Worm (Caenorhabditis elegans) whole organism, L2 larva: ENCODE measurements around the gene C06E2.2.

ENCODE experiments used
- F13H6.1 ChIP-seq: sonication (generic microtip); optimal IDR thresholded peaks from 2 replicates; lab custom pipeline; 2016; ENCODE audit warnings: missing genetic modification characterization, missing compliant biosample characterization
- R02D3.7 ChIP-seq: fragments of 150-350 bp; optimal IDR thresholded peaks from 2 replicates; lab custom pipeline; 2014; ENCODE audit warnings: missing biosample characterization, missing genetic modification characterization
- ZK546.5 ChIP-seq: sonication (generic microtip); optimal IDR thresholded peaks from 2 replicates; lab custom pipeline; 2017; ENCODE audit warnings: missing biosample characterization, missing genetic modification characterization
- ama-1 ChIP-seq: fragments of 150-350 bp; optimal IDR thresholded peaks from 2 replicates; lab custom pipeline; 2018; ENCODE audit warnings: inconsistent platforms
- blmp-1 ChIP-seq: sonication (generic microtip); optimal IDR thresholded peaks from 2 replicates; lab custom pipeline; 2017; ENCODE audit warnings: missing genetic modification characterization, mild to moderate bottlenecking, missing compliant biosample characterization, antibody characterized with exemption, moderate library complexity; ENCODE audit not compliant: insufficient read depth
- ceh-16 ChIP-seq: fragments of 150-350 bp; optimal IDR thresholded peaks from 2 replicates; lab custom pipeline; 2014; ENCODE audit warnings: missing biosample characterization, missing genetic modification characterization
- ceh-82 ChIP-seq: fragments of 150-350 bp; optimal IDR thresholded peaks from 2 replicates; lab custom pipeline; 2014; ENCODE audit warnings: missing biosample characterization, missing genetic modification characterization
- crh-2 ChIP-seq: sonication (generic microtip); optimal IDR thresholded peaks from 2 replicates; lab custom pipeline; 2017; ENCODE audit warnings: missing biosample characterization, missing genetic modification characterization
- egl-27 ChIP-seq: sonication (generic microtip); optimal IDR thresholded peaks from 3 replicates; lab custom pipeline; 2017; ENCODE audit warnings: missing biosample characterization, missing genetic modification reagents, missing genetic modification characterization
- elt-1 ChIP-seq: fragments of 150-350 bp; optimal IDR thresholded peaks from 2 replicates; lab custom pipeline; 2014; ENCODE audit warnings: missing biosample characterization, missing genetic modification characterization
- fos-1 ChIP-seq: fragments of 150-350 bp; optimal IDR thresholded peaks from 2 replicates; lab custom pipeline; 2014; ENCODE audit warnings: missing biosample characterization, missing genetic modification characterization
- gmeb-1 ChIP-seq: fragments of 150-350 bp; optimal IDR thresholded peaks from 2 replicates; lab custom pipeline; 2014; ENCODE audit warnings: missing biosample characterization, missing genetic modification characterization
- lin-11 ChIP-seq: fragments of 150-350 bp; sonication (generic microtip); optimal IDR thresholded peaks from 2 replicates; lab custom pipeline; 2014; ENCODE audit warnings: missing biosample characterization, missing genetic modification characterization, inconsistent platforms, mixed read lengths
- lin-13 ChIP-seq: fragments of 150-350 bp; optimal IDR thresholded peaks from 2 replicates; lab custom pipeline; 2014; ENCODE audit warnings: missing biosample characterization, missing genetic modification reagents, missing genetic modification characterization
- lsy-2 ChIP-seq, 2 experiments: fragments of 150-350 bp in 1 of 2; sonication (generic microtip) in 1 of 2; optimal IDR thresholded peaks; 2 replicates each; lab custom pipeline; 2014 to 2017; ENCODE audit warnings: missing biosample characterization in 2 of 2, missing genetic modification characterization in 2 of 2
- mab-5 ChIP-seq: fragments of 150-350 bp; optimal IDR thresholded peaks from 2 replicates; lab custom pipeline; 2014; ENCODE audit warnings: missing biosample characterization, missing genetic modification characterization
- mbf-1 ChIP-seq: sonication (generic microtip); optimal IDR thresholded peaks from 2 replicates; lab custom pipeline; 2017; ENCODE audit warnings: missing biosample characterization, missing genetic modification characterization
- mdl-1 ChIP-seq, 2 experiments: fragments of 150-350 bp in 1 of 2; sonication (generic microtip) in 1 of 2; optimal IDR thresholded peaks; 2 replicates each; lab custom pipeline; 2017; ENCODE audit warnings: missing biosample characterization in 2 of 2, missing genetic modification characterization in 2 of 2
- nhr-11 ChIP-seq: fragments of 150-350 bp; optimal IDR thresholded peaks from 2 replicates; lab custom pipeline; 2014; ENCODE audit warnings: missing biosample characterization, missing genetic modification characterization
- nhr-12 ChIP-seq: fragments of 150-350 bp; optimal IDR thresholded peaks from 2 replicates; lab custom pipeline; 2014; ENCODE audit warnings: missing biosample characterization, missing genetic modification characterization
- nhr-25 ChIP-seq: fragments of 150-350 bp; sonication (generic microtip); optimal IDR thresholded peaks from 3 replicates; lab custom pipeline; 2014; ENCODE audit warnings: missing biosample characterization, missing genetic modification characterization
- nhr-6 ChIP-seq: fragments of 150-350 bp; optimal IDR thresholded peaks from 2 replicates; lab custom pipeline; 2014; ENCODE audit warnings: missing biosample characterization, missing genetic modification characterization
- skn-1 ChIP-seq: sonication (generic microtip); optimal IDR thresholded peaks from 2 replicates; lab custom pipeline; 2017; ENCODE audit warnings: missing biosample characterization, missing genetic modification characterization
- sma-3 ChIP-seq: sonication (generic microtip); optimal IDR thresholded peaks from 2 replicates; lab custom pipeline; 2016; ENCODE audit warnings: missing genetic modification reagents, missing genetic modification characterization, missing compliant biosample characterization
- sma-9 ChIP-seq, 2 experiments: fragments of 150-350 bp in 1 of 2; sonication (generic microtip) in 1 of 2; optimal IDR thresholded peaks; 2 replicates each; lab custom pipeline; 2014 to 2016; ENCODE audit warnings: missing genetic modification characterization in 2 of 2, mild to moderate bottlenecking in 1 of 2, missing biosample characterization in 1 of 2, missing compliant biosample characterization in 1 of 2, missing genetic modification reagents in 1 of 2, moderate library complexity in 1 of 2
- snpc-4 ChIP-seq: fragments of 150-350 bp; optimal IDR thresholded peaks from 2 replicates; lab custom pipeline; 2014; ENCODE audit warnings: missing biosample characterization, missing genetic modification characterization
- unc-55 ChIP-seq: fragments of 150-350 bp; sonication (generic microtip); optimal IDR thresholded peaks from 3 replicates; lab custom pipeline; 2014; ENCODE audit warnings: missing biosample characterization, missing genetic modification reagents, missing genetic modification characterization
- unc-62 ChIP-seq: fragments of 150-350 bp; optimal IDR thresholded peaks from 2 replicates; lab custom pipeline; 2014; ENCODE audit warnings: missing biosample characterization, missing genetic modification reagents, missing genetic modification characterization
- ztf-1 ChIP-seq: fragments of 200-800 bp; sonication (Bioruptor generic); conservative IDR thresholded peaks from 2 replicates; pipeline ENCODE4 v1.3.6; 2022; ENCODE audit warnings: missing genetic modification characterization, missing compliant biosample characterization
- ztf-4 ChIP-seq: fragments of 150-350 bp; optimal IDR thresholded peaks from 2 replicates; lab custom pipeline; 2014; ENCODE audit warnings: missing biosample characterization, missing genetic modification characterization

C06E2.2 gene

ce11 chrX:8877162-8877561 is 2.3 kb upstream of the C06E2.2 start:
- TF ChIP-seq elt-1 (tag; lab: Kevin White, UChicago) (no peak), ceh-16 (peak; percentile 3), lin-11 (tag; lab: Kevin White, UChicago) (no peak), sma-9 (GFP tag; optimal IDR thresholded peaks at IDR 0.05; lab: Kevin White, UChicago) (peak; percentile 2), sma-9 (tag; optimal IDR thresholded peaks at IDR 0.05; lab: Kevin White, UChicago) (no peak), crh-2 (tag; lab: Kevin White, UChicago) (peak; percentile 13), egl-27 (tag; lab: Kevin White, UChicago) (no peak), sma-3 (GFP tag; lab: Kevin White, UChicago) (peak; percentile 16)

- no peak for TF ChIP-seq nhr-6
- no peak for TF ChIP-seq ama-1
- TF ChIP-seq elt-1 (tag; lab: Kevin White, UChicago), result no peak
- no peak for TF ChIP-seq ceh-82 (tag; lab: Kevin White, UChicago)
- no peak for TF ChIP-seq F13H6.1 (tag; lab: Kevin White, UChicago)
These were observed 740 bp upstream of the C06E2.2 start for ce11 chrX:8878709-8879108.

ce11 chrX:8882162-8882561 is 2.7 kb downstream of the C06E2.2 start:
- TF ChIP-seq blmp-1 (tag; lab: Kevin White, UChicago) (peak; percentile 87), ama-1 (no peak), nhr-25 (tag; lab: Kevin White, UChicago) (peak; percentile 59), unc-55 (GFP tag; lab: Kevin White, UChicago) (no peak)

- no peak for TF ChIP-seq unc-62 (GFP tag; lab: Kevin White, UChicago)
- TF ChIP-seq mdl-1 (tag; optimal IDR thresholded peaks at IDR 0.05; lab: Kevin White, UChicago), result no peak
- no peak for TF ChIP-seq skn-1
- no peak for TF ChIP-seq lsy-2 (tag; optimal IDR thresholded peaks at IDR 0.05; lab: Kevin White, UChicago)
- no peak for TF ChIP-seq nhr-11
- peak; percentile 26 for TF ChIP-seq unc-55 (GFP tag; lab: Kevin White, UChicago)
- TF ChIP-seq, all 48 proteins: peak for 1
These were observed 9.4 kb downstream of the C06E2.2 start for ce11 chrX:8888835-8889234.

ce11 chrX:8890251-8890755 is 10.9 kb downstream of the C06E2.2 start:
- TF ChIP-seq nhr-12 (tag; lab: Kevin White, UChicago) (no peak), R02D3.7 (tag; lab: Kevin White, UChicago) (no peak), sma-3 (GFP tag; lab: Kevin White, UChicago) (no peak), blmp-1 (tag; lab: Kevin White, UChicago) (no peak), elt-1 (tag; lab: Kevin White, UChicago) (no peak), mdl-1 (tag; optimal IDR thresholded peaks at IDR 0.05; lab: Kevin White, UChicago) (no peak)

ce11 chrX:8891393-8891953 is 12.0 kb downstream of the C06E2.2 start:
- TF ChIP-seq mdl-1 (tag; optimal IDR thresholded peaks at IDR 0.05; lab: Kevin White, UChicago) (no peak), ZK546.5 (tag; lab: Kevin White, UChicago) (no peak), sma-3 (GFP tag; lab: Kevin White, UChicago) (no peak), gmeb-1 (tag; lab: Kevin White, UChicago) (no peak), snpc-4 (tag; lab: Kevin White, UChicago) (no peak), ztf-1 (GFP tag; lab: Robert Waterston, UW) (no peak), ztf-4 (tag; lab: Kevin White, UChicago) (no peak), blmp-1 (tag; lab: Kevin White, UChicago) (peak; percentile 29), mab-5 (no peak), fos-1 (tag; lab: Kevin White, UChicago) (peak; percentile 13), mbf-1 (no peak), ama-1 (no peak), lin-13 (GFP tag; lab: Kevin White, UChicago) (no peak)
- TF ChIP-seq, all 48 proteins: peak for 2
